Worm (Caenorhabditis elegans): Measurements from ENCODE around the gene otpl-5.

ce11 chrV:8495106-8495505 is 34.2 kb upstream of the otpl-5 start:
- TF ChIP-seq isw-1 (GFP tag; IDR thresholded peaks at IDR 0.05) (no peak), fkh-4 (tag; optimal IDR thresholded peaks at IDR 0.05; ENCODE audit: borderline replicate concordance) (no peak), unc-130 (tag; optimal IDR thresholded peaks at IDR 0.05) (no peak), snpc-4 (tag; optimal IDR thresholded peaks at IDR 0.05) (no peak), nhr-76 (tag; optimal IDR thresholded peaks at IDR 0.05) (no peak), lin-39 (tag; optimal IDR thresholded peaks at IDR 0.05) (no peak), ztf-11 (tag; optimal IDR thresholded peaks at IDR 0.05) (no peak), fos-1 (tag; optimal IDR thresholded peaks at IDR 0.05) (no peak), sup-37 (GFP tag; optimal IDR thresholded peaks at IDR 0.05) (no peak), hlh-4 (tag; optimal IDR thresholded peaks at IDR 0.05) (no peak), tbx-2 (tag; optimal IDR thresholded peaks at IDR 0.05) (no peak), ama-1 (optimal IDR thresholded peaks at IDR 0.05) (no peak), lsy-2 (tag; optimal IDR thresholded peaks at IDR 0.05) (no peak), unc-62 (GFP tag; optimal IDR thresholded peaks at IDR 0.05) (no peak)
